Worm (Caenorhabditis elegans) whole organism, midembryonic: Measurements from ENCODE around the gene ZK1248.15.

Source experiments
- T22C8.4 ChIP-seq: fragments of 200-800 bp; sonication (Bioruptor generic); IDR thresholded peaks from 2 replicates; pipeline ENCODE4 v1.3.6; 2022; ENCODE audit warnings: missing genetic modification characterization, missing compliant biosample characterization
- cog-1 ChIP-seq: sonication (generic microtip); optimal IDR thresholded peaks from 2 replicates; lab custom pipeline; 2016; ENCODE audit warnings: missing genetic modification characterization, missing compliant biosample characterization
- flt-1 ChIP-seq: fragments of 200-800 bp; sonication (Bioruptor generic); IDR thresholded peaks from 2 replicates; pipeline ENCODE4 v1.3.6; 2022; ENCODE audit warnings: missing genetic modification characterization, missing compliant biosample characterization
- klf-2 ChIP-seq: fragments of 200-800 bp; sonication (Bioruptor generic); conservative IDR thresholded peaks from 2 replicates; pipeline ENCODE4 v1.3.6; 2022; ENCODE audit warnings: missing genetic modification reagents, missing genetic modification characterization, missing compliant biosample characterization
- med-1 ChIP-seq: sonication (generic microtip); optimal IDR thresholded peaks from 2 replicates; lab custom pipeline; 2017; ENCODE audit warnings: missing genetic modification characterization, mild to moderate bottlenecking, missing compliant biosample characterization, antibody characterized with exemption, missing genetic modification reagents; ENCODE audit not compliant: insufficient read depth
- ref-1 ChIP-seq: fragments of 200-800 bp; sonication (Bioruptor generic); conservative IDR thresholded peaks from 2 replicates; pipeline ENCODE4 v1.3.6; 2022; ENCODE audit warnings: missing genetic modification reagents, missing genetic modification characterization, missing compliant biosample characterization
- tab-1 ChIP-seq: fragments of 200-800 bp; sonication (Bioruptor generic); IDR thresholded peaks from 2 replicates; pipeline ENCODE4 v1.3.6; 2022; ENCODE audit warnings: missing genetic modification characterization, missing compliant biosample characterization
- ztf-23 ChIP-seq: fragments of 200-800 bp; sonication (Bioruptor generic); IDR thresholded peaks from 2 replicates; pipeline ENCODE4 v1.3.6; 2022; ENCODE audit warnings: missing genetic modification reagents, missing genetic modification characterization, missing compliant biosample characterization

- TF ChIP-seq cog-1 (tag; lab: Kevin White, UChicago) (no peak), ztf-23 (GFP tag; lab: Robert Waterston, UW) (no peak), flt-1 (GFP tag; lab: Robert Waterston, UW) (no peak), tab-1 (no peak), klf-2 (GFP tag; lab: Robert Waterston, UW) (no peak), med-1 (no peak), T22C8.4 (GFP tag; lab: Robert Waterston, UW) (no peak), ref-1 (no peak)
Measured at ce11 chrII:5794195-5794594, 44.2 kb downstream of the ZK1248.15 start, which contains the start of gene acdh-8.
